Worm (Caenorhabditis elegans) whole organism, early embryonic: ENCODE measurements around the gene W05B10.4.

Source experiments
- B0310.2 ChIP-seq: sonication (generic microtip); optimal IDR thresholded peaks from 2 replicates; lab custom pipeline; 2016; ENCODE audit warnings: mild to moderate bottlenecking, missing genetic modification characterization, missing compliant biosample characterization
- aly-1 ChIP-seq: sonication (generic microtip); optimal IDR thresholded peaks from 2 replicates; lab custom pipeline; 2016; ENCODE audit warnings: missing genetic modification characterization, missing compliant biosample characterization
- ama-1 ChIP-seq: fragments of 150-350 bp; optimal IDR thresholded peaks from 2 replicates; lab custom pipeline; 2014
- hmg-4 ChIP-seq: fragments of 200-800 bp; sonication (Bioruptor generic); optimal IDR thresholded peaks from 2 replicates; lab custom pipeline; 2018; ENCODE audit warnings: mild to moderate bottlenecking, missing genetic modification characterization, missing compliant biosample characterization
- hnd-1 ChIP-seq: sonication (generic microtip); optimal IDR thresholded peaks from 2 replicates; lab custom pipeline; 2016; ENCODE audit warnings: missing genetic modification characterization, missing compliant biosample characterization
- pes-1 ChIP-seq: fragments of 200-800 bp; sonication (Bioruptor generic); IDR thresholded peaks from 2 replicates; pipeline ENCODE4 v1.3.6; 2022; ENCODE audit warnings: missing genetic modification reagents, missing genetic modification characterization, missing compliant biosample characterization
- tbx-37 ChIP-seq: fragments of 200-800 bp; sonication (Bioruptor generic); conservative IDR thresholded peaks from 2 replicates; pipeline ENCODE4 v1.3.6; 2022; ENCODE audit warnings: missing genetic modification reagents, missing genetic modification characterization, missing compliant biosample characterization

ce11 chrV:12632048-12632447, 36.0 kb upstream of the W05B10.4 start, which contains the start of gene srx-113:
- TF ChIP-seq hnd-1 (tag; lab: Kevin White, UChicago) (no peak), pes-1 (no peak), hmg-4 (GFP tag; lab: Kevin White, UChicago) (no peak), ama-1 (no peak), B0310.2 (tag; lab: Kevin White, UChicago) (no peak), tbx-37 (GFP tag; lab: Robert Waterston, UW) (no peak), aly-1 (tag; lab: Kevin White, UChicago) (no peak)
